Worm (Caenorhabditis elegans) whole organism, midembryonic: Measurements from ENCODE around the gene rib-1.

Experiments used
- T22C8.4 ChIP-seq: fragments of 200-800 bp; sonication (Bioruptor generic); IDR thresholded peaks from 2 replicates; pipeline ENCODE4 v1.3.6; 2022; ENCODE audit warnings: missing genetic modification characterization, missing compliant biosample characterization
- cog-1 ChIP-seq: sonication (generic microtip); optimal IDR thresholded peaks from 2 replicates; lab custom pipeline; 2016; ENCODE audit warnings: missing genetic modification characterization, missing compliant biosample characterization
- flt-1 ChIP-seq: fragments of 200-800 bp; sonication (Bioruptor generic); IDR thresholded peaks from 2 replicates; pipeline ENCODE4 v1.3.6; 2022; ENCODE audit warnings: missing genetic modification characterization, missing compliant biosample characterization
- klf-2 ChIP-seq: fragments of 200-800 bp; sonication (Bioruptor generic); conservative IDR thresholded peaks from 2 replicates; pipeline ENCODE4 v1.3.6; 2022; ENCODE audit warnings: missing genetic modification reagents, missing genetic modification characterization, missing compliant biosample characterization
- med-1 ChIP-seq: sonication (generic microtip); optimal IDR thresholded peaks from 2 replicates; lab custom pipeline; 2017; ENCODE audit warnings: missing genetic modification characterization, mild to moderate bottlenecking, missing compliant biosample characterization, antibody characterized with exemption, missing genetic modification reagents; ENCODE audit not compliant: insufficient read depth
- ref-1 ChIP-seq: fragments of 200-800 bp; sonication (Bioruptor generic); conservative IDR thresholded peaks from 2 replicates; pipeline ENCODE4 v1.3.6; 2022; ENCODE audit warnings: missing genetic modification reagents, missing genetic modification characterization, missing compliant biosample characterization
- tab-1 ChIP-seq: fragments of 200-800 bp; sonication (Bioruptor generic); IDR thresholded peaks from 2 replicates; pipeline ENCODE4 v1.3.6; 2022; ENCODE audit warnings: missing genetic modification characterization, missing compliant biosample characterization
- ztf-23 ChIP-seq: fragments of 200-800 bp; sonication (Bioruptor generic); IDR thresholded peaks from 2 replicates; pipeline ENCODE4 v1.3.6; 2022; ENCODE audit warnings: missing genetic modification reagents, missing genetic modification characterization, missing compliant biosample characterization
- ztf-29 ChIP-seq: fragments of 200-800 bp; sonication (Bioruptor generic); IDR thresholded peaks from 2 replicates; pipeline ENCODE4 v1.3.6; 2022; ENCODE audit warnings: missing genetic modification reagents, missing genetic modification characterization, missing compliant biosample characterization

Gene rib-1

ce11 chrIV:11620909-11621308, 42.3 kb downstream of the rib-1 start, which contains the start of gene dsl-5:
TSS of gene dsl-5 (minus strand) at chrIV:11621009.
- TF ChIP-seq med-1 (GFP tag; lab: Kevin White, UChicago) (no peak), ref-1 (no peak), cog-1 (tag; lab: Kevin White, UChicago) (no peak), ztf-23 (no peak), T22C8.4 (no peak), klf-2 (GFP tag; lab: Robert Waterston, UW) (no peak), flt-1 (GFP tag; lab: Robert Waterston, UW) (no peak), tab-1 (GFP tag; lab: Robert Waterston, UW) (no peak), ztf-29 (no peak)

- TF ChIP-seq med-1 (GFP tag; lab: Kevin White, UChicago) (no peak), tab-1 (GFP tag; lab: Robert Waterston, UW) (no peak), flt-1 (GFP tag; lab: Robert Waterston, UW) (no peak)
These were observed 43.7 kb downstream of the rib-1 start for ce11 chrIV:11622336-11622735.

ce11 chrIV:11623060-11623459, 44.5 kb downstream of the rib-1 start, which contains the start of gene lys-4:
TSS of gene lys-4 (minus strand) at chrIV:11623174.
- TF ChIP-seq ztf-23 (no peak), ztf-29 (no peak), tab-1 (GFP tag; lab: Robert Waterston, UW) (no peak), klf-2 (GFP tag; lab: Robert Waterston, UW) (no peak), flt-1 (GFP tag; lab: Robert Waterston, UW) (no peak)

- TF ChIP-seq T22C8.4 (no peak), klf-2 (GFP tag; lab: Robert Waterston, UW) (no peak), flt-1 (GFP tag; lab: Robert Waterston, UW) (no peak), tab-1 (GFP tag; lab: Robert Waterston, UW) (no peak), ztf-29 (no peak), cog-1 (tag; lab: Kevin White, UChicago) (no peak), ref-1 (no peak), med-1 (GFP tag; lab: Kevin White, UChicago) (no peak), ztf-23 (no peak)
These were observed 45.2 kb downstream of the rib-1 start for ce11 chrIV:11623759-11624287.

ce11 chrIV:11625482-11625881, 46.9 kb downstream of the rib-1 start, which contains the start of gene lys-5:
TSS of gene lys-5 (minus strand) at chrIV:11625582.
- no peak for TF ChIP-seq klf-2 (GFP tag; lab: Robert Waterston, UW)

ce11 chrIV:11627847-11628246, 49.3 kb downstream of the rib-1 start, which contains the start of gene lys-6:
TSS of gene lys-6 (minus strand) at chrIV:11627947.
- no peak for TF ChIP-seq ztf-23
- no peak for TF ChIP-seq tab-1 (GFP tag; lab: Robert Waterston, UW)
- no peak for TF ChIP-seq ztf-29
- no peak for TF ChIP-seq flt-1 (GFP tag; lab: Robert Waterston, UW)
- TF ChIP-seq T22C8.4 = no peak
- no peak for TF ChIP-seq klf-2 (GFP tag; lab: Robert Waterston, UW)
- TF ChIP-seq ref-1 = no peak
- no peak for TF ChIP-seq med-1 (GFP tag; lab: Kevin White, UChicago)
- no peak for TF ChIP-seq cog-1 (tag; lab: Kevin White, UChicago)

ce11 chrIV:11631750-11632149, 53.2 kb downstream of the rib-1 start, which contains the start of gene F58B3.4:
TSS of gene F58B3.4 (minus strand) at chrIV:11631850.
- no peak for TF ChIP-seq flt-1 (GFP tag; lab: Robert Waterston, UW)
- no peak for TF ChIP-seq ref-1
- TF ChIP-seq tab-1 (GFP tag; lab: Robert Waterston, UW) = no peak
- TF ChIP-seq T22C8.4 = no peak
- no peak for TF ChIP-seq cog-1 (tag; lab: Kevin White, UChicago)
- no peak for TF ChIP-seq ztf-29
- TF ChIP-seq ztf-23 = no peak
- TF ChIP-seq med-1 (GFP tag; lab: Kevin White, UChicago) = no peak
- no peak for TF ChIP-seq klf-2 (GFP tag; lab: Robert Waterston, UW)
